Fruit fly (Drosophila melanogaster) whole organism, embryonic: ENCODE measurements around the gene CG5810.

ENCODE experiments used
- Adf1 ChIP-seq: fragments of 200-800 bp; sonication (Bioruptor generic); IDR thresholded peaks from 2 replicates; pipeline ENCODE4 v1.3.6; 2022; ENCODE audit warnings: missing biosample characterization, missing genetic modification characterization
- BEAF-32 ChIP-seq: fragments of 200-800 bp; sonication (Bioruptor generic); optimal IDR thresholded peaks from 3 replicates; lab custom pipeline; 2017; ENCODE audit warnings: missing biosample characterization, missing genetic modification characterization, mild to moderate bottlenecking, moderate library complexity, missing genetic modification reagents
- CG10209 ChIP-seq: fragments of 200-800 bp; sonication (Bioruptor generic); optimal IDR thresholded peaks from 3 replicates; lab custom pipeline; 2017; ENCODE audit warnings: missing biosample characterization, mild to moderate bottlenecking, missing genetic modification characterization, missing genetic modification reagents
- CG10654 ChIP-seq: fragments of 200-800 bp; sonication (Bioruptor generic); optimal IDR thresholded peaks from 2 replicates; lab custom pipeline; 2016; ENCODE audit warnings: missing biosample characterization, missing genetic modification characterization
- CG12236 ChIP-seq: fragments of 200-800 bp; sonication (Bioruptor generic); optimal IDR thresholded peaks from 2 replicates; lab custom pipeline; 2016; ENCODE audit warnings: missing biosample characterization, missing genetic modification characterization
- CG1233 ChIP-seq: fragments of 200-800 bp; sonication (Bioruptor generic); optimal IDR thresholded peaks from 4 replicates; lab custom pipeline; 2018; ENCODE audit warnings: missing biosample characterization, mild to moderate bottlenecking, missing genetic modification characterization
- CG18262 ChIP-seq: fragments of 200-800 bp; optimal IDR thresholded peaks from 3 replicates; lab custom pipeline; 2019; ENCODE audit warnings: missing biosample characterization, mild to moderate bottlenecking, missing genetic modification characterization, moderate library complexity
- CG18764 ChIP-seq: fragments of 200-800 bp; sonication (Bioruptor generic); optimal IDR thresholded peaks from 3 replicates; lab custom pipeline; 2016; ENCODE audit warnings: missing biosample characterization, missing genetic modification characterization
- CG30403 ChIP-seq: fragments of 200-800 bp; sonication (Bioruptor generic); optimal IDR thresholded peaks from 3 replicates; lab custom pipeline; 2016; ENCODE audit warnings: missing biosample characterization, missing genetic modification characterization
- CG3838 ChIP-seq: fragments of 200-800 bp; sonication (Bioruptor generic); optimal IDR thresholded peaks from 3 replicates; lab custom pipeline; 2016; ENCODE audit warnings: missing biosample characterization, missing genetic modification characterization
- CG6254 ChIP-seq: fragments of 200-800 bp; sonication (Bioruptor generic); optimal IDR thresholded peaks from 3 replicates; lab custom pipeline; 2017; ENCODE audit warnings: mild to moderate bottlenecking, missing biosample characterization, missing genetic modification reagents, missing genetic modification characterization
- CG7963 ChIP-seq: fragments of 200-800 bp; sonication (Bioruptor generic); IDR thresholded peaks from 3 replicates; pipeline ENCODE4 v1.3.6; 2022; ENCODE audit warnings: missing biosample characterization, missing genetic modification characterization; ENCODE audit not compliant: partially characterized antibody
- CG8281 ChIP-seq: fragments of 200-800 bp; sonication (Bioruptor generic); optimal IDR thresholded peaks from 2 replicates; lab custom pipeline; 2018; ENCODE audit warnings: missing biosample characterization, mild to moderate bottlenecking, missing genetic modification characterization, moderate library complexity
- CG8388 ChIP-seq: fragments of 200-800 bp; sonication (Bioruptor generic); optimal IDR thresholded peaks from 2 replicates; lab custom pipeline; 2019; ENCODE audit warnings: missing biosample characterization, mild to moderate bottlenecking, missing genetic modification characterization, moderate library complexity
- CTCF ChIP-seq: fragments of 200-800 bp; sonication (Bioruptor generic); optimal IDR thresholded peaks from 2 replicates; lab custom pipeline; 2017; ENCODE audit warnings: missing biosample characterization, mild to moderate bottlenecking, missing genetic modification characterization, moderate library complexity
- Chrac-16 ChIP-seq: fragments of 200-800 bp; sonication (Bioruptor generic); optimal IDR thresholded peaks from 3 replicates; lab custom pipeline; 2016; ENCODE audit warnings: missing biosample characterization, missing genetic modification characterization
- CrebB ChIP-seq: fragments of 200-800 bp; sonication (Bioruptor generic); optimal IDR thresholded peaks from 3 replicates; lab custom pipeline; 2018; ENCODE audit warnings: missing biosample characterization, mild to moderate bottlenecking, missing genetic modification characterization
- D ChIP-seq, 2 experiments: fragments of 200-800 bp in 1 of 2; fragments of >200 bp in 1 of 2; sonication (Bioruptor generic) in 1 of 2; optimal IDR thresholded peaks; 2 replicates in 1 of 2; 3 replicates in 1 of 2; lab custom pipeline; 2017; ENCODE audit warnings: mild to moderate bottlenecking in 1 of 2, missing biosample characterization in 1 of 2, missing genetic modification characterization in 1 of 2, missing genetic modification reagents in 1 of 2
- Deaf1 ChIP-seq: fragments of 200-800 bp; optimal IDR thresholded peaks from 3 replicates; lab custom pipeline; 2019; ENCODE audit warnings: missing biosample characterization, mild to moderate bottlenecking, missing genetic modification characterization, moderate library complexity
- Dfd ChIP-seq, 2 experiments: fragments of >200 bp; optimal IDR thresholded peaks; 2 replicates each; lab custom pipeline; 2017; ENCODE audit warnings: missing biosample characterization in 2 of 2, missing genetic modification characterization in 2 of 2
- E2f1 ChIP-seq: fragments of 200-800 bp; sonication (Bioruptor generic); IDR thresholded peaks from 2 replicates; pipeline ENCODE4 v1.3.6; 2022; ENCODE audit warnings: missing biosample characterization, missing genetic modification characterization
- Fer2 ChIP-seq: fragments of 200-800 bp; sonication (Bioruptor generic); optimal IDR thresholded peaks from 2 replicates; lab custom pipeline; 2018; ENCODE audit warnings: missing biosample characterization, mild to moderate bottlenecking, missing genetic modification characterization, moderate library complexity
- Hmx ChIP-seq: fragments of 200-800 bp; sonication (Bioruptor generic); optimal IDR thresholded peaks from 2 replicates; lab custom pipeline; 2016; ENCODE audit warnings: missing biosample characterization, missing genetic modification characterization
- MTF-1 ChIP-seq: fragments of 200-800 bp; sonication (Bioruptor generic); optimal IDR thresholded peaks from 2 replicates; lab custom pipeline; 2018; ENCODE audit warnings: missing biosample characterization, mild to moderate bottlenecking, missing genetic modification characterization, borderline replicate concordance
- PHDP ChIP-seq: fragments of 200-800 bp; sonication (Bioruptor generic); optimal IDR thresholded peaks from 3 replicates; lab custom pipeline; 2018; ENCODE audit warnings: missing biosample characterization, mild to moderate bottlenecking, missing genetic modification characterization, moderate library complexity
- Pdp1 ChIP-seq, 2 experiments: fragments of 200-800 bp; sonication (Bioruptor generic); optimal IDR thresholded peaks; 3 replicates each; lab custom pipeline; 2016; ENCODE audit warnings: missing biosample characterization in 2 of 2, missing genetic modification characterization in 2 of 2, mild to moderate bottlenecking in 1 of 2, moderate library complexity in 1 of 2
- Side ChIP-seq: fragments of 200-800 bp; sonication (Bioruptor generic); optimal IDR thresholded peaks from 2 replicates; lab custom pipeline; 2016; ENCODE audit warnings: missing biosample characterization, missing genetic modification characterization
- Usf ChIP-seq: fragments of 200-800 bp; sonication (Bioruptor generic); optimal IDR thresholded peaks from 2 replicates; lab custom pipeline; 2017; ENCODE audit warnings: missing genotype, missing biosample characterization, missing genetic modification characterization
- ap ChIP-seq: fragments of 200-800 bp; sonication (Bioruptor generic); IDR thresholded peaks from 2 replicates; pipeline ENCODE4 v1.3.6; 2022; ENCODE audit warnings: missing biosample characterization, missing genetic modification characterization
- az2 ChIP-seq: fragments of 200-800 bp; sonication (Bioruptor generic); optimal IDR thresholded peaks from 3 replicates; lab custom pipeline; 2016; ENCODE audit warnings: missing biosample characterization, missing genetic modification characterization
- caup ChIP-seq: fragments of 200-800 bp; sonication (Bioruptor generic); optimal IDR thresholded peaks from 3 replicates; lab custom pipeline; 2017; ENCODE audit warnings: missing biosample characterization, mild to moderate bottlenecking, missing genetic modification characterization, moderate library complexity; ENCODE audit not compliant: severe bottlenecking
- croc ChIP-seq: fragments of 200-800 bp; sonication (Bioruptor generic); conservative IDR thresholded peaks from 3 replicates; pipeline ENCODE4 v1.3.6; 2022; ENCODE audit warnings: missing biosample characterization, missing genetic modification characterization
- da ChIP-seq: fragments of 200-800 bp; sonication (Bioruptor generic); optimal IDR thresholded peaks from 2 replicates; lab custom pipeline; 2016; ENCODE audit warnings: missing biosample characterization, missing genetic modification characterization
- ewg ChIP-seq: fragments of 200-800 bp; sonication (Bioruptor generic); optimal IDR thresholded peaks from 3 replicates; lab custom pipeline; 2017; ENCODE audit warnings: mild to moderate bottlenecking, missing biosample characterization, missing genetic modification reagents, missing genetic modification characterization
- gce ChIP-seq: fragments of 200-800 bp; sonication (Bioruptor generic); IDR thresholded peaks from 3 replicates; pipeline ENCODE4 v1.3.6; 2022; ENCODE audit warnings: missing biosample characterization, missing genetic modification characterization
- gcm2 ChIP-seq: fragments of 200-800 bp; sonication (Bioruptor generic); optimal IDR thresholded peaks from 2 replicates; lab custom pipeline; 2016; ENCODE audit warnings: missing biosample characterization, missing genetic modification characterization
- hbn ChIP-seq: fragments of 200-800 bp; sonication (Bioruptor generic); IDR thresholded peaks from 2 replicates; pipeline ENCODE4 v1.3.6; 2022; ENCODE audit warnings: missing biosample characterization, missing genetic modification characterization; ENCODE audit not compliant: partially characterized antibody
- jumu ChIP-seq: fragments of 200-800 bp; sonication (Bioruptor generic); optimal IDR thresholded peaks from 3 replicates; lab custom pipeline; 2016; ENCODE audit warnings: missing biosample characterization, missing genetic modification characterization
- lola ChIP-seq, 3 experiments: fragments of >200 bp in 2 of 3; fragments of 200-800 bp in 1 of 3; sonication (Bioruptor generic) in 1 of 3; optimal IDR thresholded peaks; 2 replicates each; lab custom pipeline; 2017 to 2019; ENCODE audit warnings: missing biosample characterization in 3 of 3, missing genetic modification characterization in 3 of 3, mild to moderate bottlenecking in 1 of 3, moderate library complexity in 1 of 3
- mam ChIP-seq: fragments of 200-800 bp; sonication (Bioruptor generic); optimal IDR thresholded peaks from 3 replicates; lab custom pipeline; 2016; ENCODE audit warnings: missing biosample characterization, missing genetic modification characterization
- p53 ChIP-seq: fragments of 200-800 bp; sonication (Bioruptor generic); optimal IDR thresholded peaks from 2 replicates; lab custom pipeline; 2016; ENCODE audit warnings: missing biosample characterization, missing genetic modification characterization
- rib ChIP-seq: fragments of 200-800 bp; sonication (Bioruptor generic); IDR thresholded peaks from 2 replicates; pipeline ENCODE4 v1.3.6; 2022; ENCODE audit warnings: missing biosample characterization, missing genetic modification characterization
- sisA ChIP-seq: fragments of 200-800 bp; sonication (Bioruptor generic); IDR thresholded peaks from 2 replicates; pipeline ENCODE4 v1.3.6; 2022; ENCODE audit warnings: missing biosample characterization, missing genetic modification characterization
- slbo ChIP-seq: fragments of 200-800 bp; sonication (Bioruptor generic); IDR thresholded peaks from 2 replicates; pipeline ENCODE4 v1.3.6; 2022; ENCODE audit warnings: missing biosample characterization, missing genetic modification characterization
- slp2 ChIP-seq: fragments of 200-800 bp; sonication (Bioruptor generic); optimal IDR thresholded peaks from 2 replicates; lab custom pipeline; 2016; ENCODE audit warnings: missing biosample characterization, missing genetic modification characterization
- tgo ChIP-seq: fragments of 200-800 bp; sonication (Bioruptor generic); IDR thresholded peaks from 3 replicates; pipeline ENCODE4 v1.3.6; 2022; ENCODE audit warnings: missing biosample characterization, missing genetic modification characterization
- trem ChIP-seq: fragments of 200-800 bp; optimal IDR thresholded peaks from 3 replicates; lab custom pipeline; 2019; ENCODE audit warnings: missing biosample characterization, mild to moderate bottlenecking, missing genetic modification characterization, moderate library complexity
- ttk ChIP-seq: fragments of 200-800 bp; sonication (Bioruptor generic); IDR thresholded peaks from 2 replicates; pipeline ENCODE4 v2.1.2; 2022; ENCODE audit warnings: missing biosample characterization, missing genetic modification characterization

Gene CG5810

dm6 chr3R:21184373-21185132 lies 21.0 kb downstream of the CG5810 start (continued):
- TF ChIP-seq hbn (GFP tag; lab: Robert Waterston, UW), result no peak
- TF ChIP-seq Usf (GFP tag; lab: Kevin White, UChicago), result peak; percentile 37
- peak; percentile 25 for TF ChIP-seq BEAF-32
- peak; percentile 76 for TF ChIP-seq PHDP
- peak; percentile 62 for TF ChIP-seq CG18262 (tag; lab: Kevin White, UChicago)
- TF ChIP-seq az2 (GFP tag; lab: Kevin White, UChicago), result peak; percentile 57
- peak; percentile 67 for TF ChIP-seq mam (GFP tag; lab: Kevin White, UChicago)
- TF ChIP-seq Pdp1 (GFP tag; optimal IDR thresholded peaks at IDR 0.05; lab: Kevin White, UChicago), result peak; percentile 68 to 71
- TF ChIP-seq Fer2 (tag; lab: Kevin White, UChicago), result peak; percentile 28
- TF ChIP-seq Hmx (GFP tag; lab: Kevin White, UChicago), result no peak
- TF ChIP-seq caup (GFP tag; lab: Kevin White, UChicago), result peak; percentile 87
- TF ChIP-seq Adf1 (GFP tag; lab: Robert Waterston, UW), result peak; percentile 18; the same call in 1 of the 2 replicates
- peak; percentile 48; the same call in 2 of the 3 replicates for TF ChIP-seq croc
- TF ChIP-seq ap (GFP tag; lab: Robert Waterston, UW), result no peak; the same call in 1 of the 2 replicates
- peak; percentile 72 for TF ChIP-seq slbo (GFP tag; lab: Robert Waterston, UW)
- peak; percentile 83 for TF ChIP-seq MTF-1
- TF ChIP-seq jumu (GFP tag; lab: Kevin White, UChicago), result peak; percentile 61
- TF ChIP-seq CG1233 (GFP tag; lab: Kevin White, UChicago), result peak; percentile 72
- TF ChIP-seq ttk (GFP tag; lab: Robert Waterston, UW), result peak; percentile 73
- TF ChIP-seq CrebB, result peak; percentile 51
- TF ChIP-seq rib (GFP tag; lab: Robert Waterston, UW), result no peak
- peak; percentile 69 for TF ChIP-seq da (GFP tag; lab: Kevin White, UChicago)
- peak; percentile 65 for TF ChIP-seq CG10209 (GFP tag; lab: Kevin White, UChicago)
- TF ChIP-seq gce (GFP tag; lab: Robert Waterston, UW), result no peak
- TF ChIP-seq lola (GFP tag; optimal IDR thresholded peaks at IDR 0.05; lab: Kevin White, UChicago), result peak in 1 of 3 experiments; percentile 31
- peak; percentile 49 for TF ChIP-seq CG3838 (GFP tag; lab: Kevin White, UChicago)
- peak; percentile 65 for TF ChIP-seq CG30403 (GFP tag; lab: Kevin White, UChicago)
- TF ChIP-seq CG8388, result peak; percentile 26
- peak; percentile 67 for TF ChIP-seq CG6254 (GFP tag; lab: Kevin White, UChicago)
- no peak for TF ChIP-seq D (optimal IDR thresholded peaks at IDR 0.05; lab: Kevin White, UChicago)
- peak; percentile 58 for TF ChIP-seq D (GFP tag; optimal IDR thresholded peaks at IDR 0.05; lab: Kevin White, UChicago)
- peak; percentile 59 for TF ChIP-seq Side (GFP tag; lab: Kevin White, UChicago)
- TF ChIP-seq gcm2, result peak; percentile 61
- peak; percentile 65 for TF ChIP-seq Chrac-16 (GFP tag; lab: Kevin White, UChicago)
- TF ChIP-seq CG10654 (GFP tag; lab: Kevin White, UChicago), result peak; percentile 34
- peak; percentile 66 for TF ChIP-seq tgo (GFP tag; lab: Robert Waterston, UW)
- TF ChIP-seq CTCF, result peak; percentile 97
- TF ChIP-seq E2f1, result peak; percentile 72
- peak; percentile 66 for TF ChIP-seq p53 (GFP tag; lab: Kevin White, UChicago)
- TF ChIP-seq Deaf1 (tag; lab: Kevin White, UChicago), result no peak
- TF ChIP-seq trem (tag; lab: Kevin White, UChicago), result peak; percentile 50
- TF ChIP-seq Dfd (GFP tag; optimal IDR thresholded peaks at IDR 0.05; lab: Kevin White, UChicago), result peak in 1 of 2 experiments; percentile 81
- peak; percentile 52 for TF ChIP-seq CG18764 (GFP tag; lab: Kevin White, UChicago)
- TF ChIP-seq slp2 (GFP tag; lab: Kevin White, UChicago), result peak; percentile 68
- peak; percentile 53 for TF ChIP-seq CG12236
- no peak for TF ChIP-seq CG7963 (GFP tag; lab: Robert Waterston, UW)
- TF ChIP-seq CG8281 (tag; lab: Kevin White, UChicago), result peak; percentile 28
- peak; percentile 37; the same call in 1 of the 2 replicates for TF ChIP-seq sisA (GFP tag; lab: Robert Waterston, UW)
- peak; percentile 67 for TF ChIP-seq ewg (GFP tag; lab: Kevin White, UChicago)
